Worm (Caenorhabditis elegans): Measurements from ENCODE around the gene Y38H6C.23.
A peak's percentile ranks its signal among the peaks of the same experiment; 100 is the strongest.

DNA sequence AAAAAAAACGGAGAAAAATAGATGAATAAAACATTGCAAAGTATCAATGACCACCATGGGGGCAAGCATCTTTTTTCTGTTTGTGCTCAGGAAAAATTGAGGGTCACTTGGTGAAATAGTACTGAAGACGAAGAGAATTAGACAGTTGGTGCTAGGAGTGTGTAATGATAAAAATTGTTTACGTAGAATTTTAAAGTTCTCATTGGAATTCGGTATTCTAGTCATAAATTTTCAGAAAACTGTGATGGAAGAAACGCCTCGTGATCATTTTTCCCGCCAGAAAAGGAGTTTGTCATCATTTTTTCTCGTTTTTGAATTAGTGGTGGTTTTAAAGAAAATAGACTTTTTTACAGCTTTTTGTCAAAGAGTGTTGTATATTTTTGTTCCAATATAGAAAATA lies 11.6 kb downstream of the Y38H6C.23 start:
- no peak for TF ChIP-seq nfya-1 (tag; optimal IDR thresholded peaks at IDR 0.05; ENCODE audit: insufficient read depth)
- no peak for TF ChIP-seq nhr-11 (tag; optimal IDR thresholded peaks at IDR 0.05)
- no peak for TF ChIP-seq mml-1 (tag; optimal IDR thresholded peaks at IDR 0.05)
- no peak for TF ChIP-seq ama-1 (optimal IDR thresholded peaks at IDR 0.05)
- TF ChIP-seq egl-27 (tag; optimal IDR thresholded peaks at IDR 0.05), result no peak
- TF ChIP-seq elt-2 (tag; optimal IDR thresholded peaks at IDR 0.05), result peak; percentile 13
